Worm (Caenorhabditis elegans): Measurements from ENCODE around the gene cmk-1.

cmk-1 gene

ce11 chrIV:1825789-1826188, 1.5 kb downstream of the cmk-1 start:
- TF ChIP-seq nhr-90 (tag; optimal IDR thresholded peaks at IDR 0.05; ENCODE audit: poor library complexity), result no peak
- TF ChIP-seq lin-14 (GFP tag; optimal IDR thresholded peaks at IDR 0.05), result peak; percentile 76
- TF ChIP-seq rnt-1 (tag; optimal IDR thresholded peaks at IDR 0.05), result peak; percentile 35
- TF ChIP-seq nhr-19 (GFP tag; conservative IDR thresholded peaks at IDR 0.05), result no peak
- no peak for TF ChIP-seq efl-1 (optimal IDR thresholded peaks at IDR 0.05)
- peak in 1 of 2 experiments; percentile 25 for TF ChIP-seq efl-1 (GFP tag; optimal IDR thresholded peaks at IDR 0.05 in 1 of 2)
- no peak for TF ChIP-seq lsy-2 (tag; optimal IDR thresholded peaks at IDR 0.05)
- TF ChIP-seq lin-39 (tag; optimal IDR thresholded peaks at IDR 0.05), result no peak
- peak; percentile 42 for TF ChIP-seq fkh-8 (tag; optimal IDR thresholded peaks at IDR 0.05)
- TF ChIP-seq mep-1 (tag; optimal IDR thresholded peaks at IDR 0.05), result peak; percentile 22

DNA sequence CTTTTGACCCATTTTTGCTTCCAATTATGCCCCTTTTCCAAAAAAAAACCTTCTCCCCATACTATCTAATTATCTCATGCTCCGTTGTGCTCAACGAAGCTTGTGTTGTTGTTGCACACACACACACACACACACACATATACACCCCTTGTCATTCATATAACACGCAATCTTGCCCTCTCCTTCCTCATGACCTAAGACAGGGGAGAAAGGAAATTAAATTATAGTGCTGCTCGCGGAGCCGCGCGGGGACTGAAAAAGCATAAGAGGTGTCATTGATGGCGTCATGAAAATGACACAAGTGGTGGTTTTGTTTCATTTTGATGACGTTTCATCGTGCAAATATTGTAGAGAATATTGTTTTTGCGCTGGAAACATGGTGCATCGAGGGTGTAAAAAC, 2.5 kb downstream of the cmk-1 start:
- no peak for TF ChIP-seq mep-1 (tag; optimal IDR thresholded peaks at IDR 0.05)
- TF ChIP-seq xbp-1 (tag; optimal IDR thresholded peaks at IDR 0.05), result peak; percentile 13
- TF ChIP-seq ceh-82 (tag; optimal IDR thresholded peaks at IDR 0.05), result peak in 1 of 3 experiments; percentile 21
- no peak for TF ChIP-seq efl-1 (optimal IDR thresholded peaks at IDR 0.05)
- TF ChIP-seq efl-1 (GFP tag; optimal IDR thresholded peaks at IDR 0.05 in 1 of 2), result peak in 1 of 2 experiments; percentile 76
- peak; percentile 37 for TF ChIP-seq vab-15 (tag; optimal IDR thresholded peaks at IDR 0.05)
- peak; percentile 81 for TF ChIP-seq lin-14 (GFP tag; optimal IDR thresholded peaks at IDR 0.05)
- TF ChIP-seq swsn-7 (tag; optimal IDR thresholded peaks at IDR 0.05), result peak; percentile 28
- peak; percentile 24 for TF ChIP-seq egl-13 (tag; optimal IDR thresholded peaks at IDR 0.05)
- TF ChIP-seq dsc-1 (tag; optimal IDR thresholded peaks at IDR 0.05), result no peak
- peak; percentile 19 for TF ChIP-seq snu-23 (GFP tag; optimal IDR thresholded peaks at IDR 0.05)
- TF ChIP-seq ceh-8 (GFP tag; optimal IDR thresholded peaks at IDR 0.05), result no peak
- peak; percentile 23 for TF ChIP-seq fkh-10 (GFP tag; optimal IDR thresholded peaks at IDR 0.05)
- TF ChIP-seq lin-39 (tag; optimal IDR thresholded peaks at IDR 0.05), result no peak
- peak; percentile 56 for TF ChIP-seq nhr-71 (tag; optimal IDR thresholded peaks at IDR 0.05)
- peak in 1 of 2 experiments; percentile 42 for TF ChIP-seq lsy-2 (tag; optimal IDR thresholded peaks at IDR 0.05)
- peak; percentile 54 for TF ChIP-seq nhr-47 (tag; optimal IDR thresholded peaks at IDR 0.05)
- TF ChIP-seq snpc-4 (tag; optimal IDR thresholded peaks at IDR 0.05), result no peak
- TF ChIP-seq egl-27 (tag; optimal IDR thresholded peaks at IDR 0.05), result no peak
- TF ChIP-seq fkh-8 (tag; optimal IDR thresholded peaks at IDR 0.05), result peak; percentile 71

DNA sequence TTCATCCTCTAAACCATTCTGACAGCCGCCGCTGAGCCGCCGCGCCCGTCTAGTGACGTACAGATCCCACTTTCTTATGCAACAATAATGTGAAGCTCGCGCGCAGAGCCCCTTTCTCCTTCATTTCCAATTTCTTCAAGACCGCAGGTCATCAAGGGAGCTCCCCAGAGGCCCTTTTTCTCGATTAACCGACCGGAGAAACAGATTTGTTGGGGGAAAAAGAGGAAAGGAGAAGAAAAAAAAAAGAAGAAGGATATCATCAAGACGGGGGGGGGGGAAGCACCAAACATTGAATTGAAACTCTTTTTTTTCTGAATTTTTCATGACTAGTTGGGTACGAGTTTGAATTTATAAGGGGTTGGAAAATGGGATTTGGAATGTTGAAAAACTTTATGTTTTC, 3.1 kb downstream of the cmk-1 start:
- TF ChIP-seq lin-14 (GFP tag; optimal IDR thresholded peaks at IDR 0.05) (peak; percentile 51), unc-86 (tag; optimal IDR thresholded peaks at IDR 0.05) (peak; percentile 24), ceh-88 (GFP tag; IDR thresholded peaks at IDR 0.05) (no peak), efl-1 (optimal IDR thresholded peaks at IDR 0.05) (no peak), efl-1 (GFP tag; optimal IDR thresholded peaks at IDR 0.05 in 1 of 2) (peak in 1 of 2 experiments; percentile 81)

DNA sequence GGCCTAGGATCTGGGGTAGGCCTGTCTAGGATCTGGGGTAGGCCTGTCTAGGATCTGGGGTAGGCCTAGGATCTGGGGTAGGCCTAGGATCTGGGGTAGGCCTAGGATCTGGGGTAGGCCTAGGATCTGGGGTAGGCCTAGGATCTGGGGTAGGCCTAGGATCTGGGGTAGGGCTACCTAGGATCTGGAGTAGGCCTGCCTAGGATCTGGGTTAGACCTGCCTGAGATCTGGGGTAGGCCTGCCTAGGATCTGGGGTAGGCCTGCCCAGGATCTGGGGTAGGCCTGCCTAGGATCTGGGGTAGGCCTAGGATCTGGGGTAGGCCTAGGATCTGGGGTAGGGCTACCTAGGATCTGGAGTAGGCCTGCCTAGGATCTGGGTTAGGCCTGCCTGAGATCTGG, 6.9 kb downstream of the cmk-1 start:
- TF ChIP-seq ets-5 (GFP tag; IDR thresholded peaks at IDR 0.05) (0 out of 2 replicates have a peak, but pooled peaks have one; percentile 99), isw-1 (GFP tag; IDR thresholded peaks at IDR 0.05) (peak; percentile 41; the same call in 1 of the 2 replicates), grh-1 (GFP tag; IDR thresholded peaks at IDR 0.05) (peak; percentile 74), nhr-19 (GFP tag; conservative IDR thresholded peaks at IDR 0.05) (peak; percentile 54; the same call in 1 of the 2 replicates), unc-98 (GFP tag; IDR thresholded peaks at IDR 0.05) (peak; percentile 79)

ce11 chrIV:1833115-1833514, 8.8 kb downstream of the cmk-1 start:
- TF ChIP-seq nhr-76 (tag; optimal IDR thresholded peaks at IDR 0.05), result no peak
- TF ChIP-seq Y116A8C.19 (tag; optimal IDR thresholded peaks at IDR 0.05; ENCODE audit: borderline replicate concordance), result no peak
- no peak for TF ChIP-seq aly-2 (tag; optimal IDR thresholded peaks at IDR 0.05)
- TF ChIP-seq ztf-11 (tag; optimal IDR thresholded peaks at IDR 0.05), result no peak
- TF ChIP-seq lir-3 (tag; optimal IDR thresholded peaks at IDR 0.05; ENCODE audit: poor library complexity), result no peak
- no peak for TF ChIP-seq tbx-2 (tag; optimal IDR thresholded peaks at IDR 0.05)
- TF ChIP-seq pag-3 (tag; optimal IDR thresholded peaks at IDR 0.05; ENCODE audit: borderline replicate concordance, insufficient read depth), result no peak
